Worm (Caenorhabditis elegans): ENCODE measurements around the gene T19H12.2.

DNA sequence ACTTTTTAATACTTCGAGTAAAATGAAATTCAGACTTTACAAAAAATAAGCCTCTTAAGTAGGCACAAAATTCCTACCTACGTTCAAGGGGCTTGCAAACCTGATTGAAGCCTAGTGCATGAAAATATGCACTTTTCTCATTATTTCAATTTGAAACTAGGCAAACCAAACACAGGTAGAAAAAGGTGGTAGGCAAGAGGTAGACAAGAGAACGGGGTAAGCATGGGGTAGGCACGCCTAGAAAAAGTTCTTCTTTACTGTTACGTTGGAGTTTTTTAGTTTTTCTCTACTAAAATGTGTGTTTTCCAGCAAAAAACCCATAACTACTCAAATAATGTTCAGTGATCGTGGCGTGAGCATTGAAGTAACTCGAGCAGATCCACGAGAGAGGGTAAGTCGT, 39.1 kb upstream of the T19H12.2 start, which contains the start of gene nex-4:
- TF ChIP-seq snpc-4 (tag; optimal IDR thresholded peaks at IDR 0.05) (no peak), elt-3 (tag; optimal IDR thresholded peaks at IDR 0.05) (no peak), nhr-28 (tag; optimal IDR thresholded peaks at IDR 0.05) (no peak), sem-2 (GFP tag; optimal IDR thresholded peaks at IDR 0.05) (no peak), ces-1 (GFP tag; optimal IDR thresholded peaks at IDR 0.05) (no peak), lsy-2 (tag; optimal IDR thresholded peaks at IDR 0.05) (no peak), drap-1 (GFP tag; optimal IDR thresholded peaks at IDR 0.05) (no peak), sptf-1 (tag; optimal IDR thresholded peaks at IDR 0.05) (no peak), elt-1 (tag; optimal IDR thresholded peaks at IDR 0.05; ENCODE audit: borderline replicate concordance, insufficient read depth) (no peak), lin-13 (tag; optimal IDR thresholded peaks at IDR 0.05) (no peak), blmp-1 (tag; optimal IDR thresholded peaks at IDR 0.05) (no peak), nhr-237 (tag; optimal IDR thresholded peaks at IDR 0.05) (no peak), ztf-11 (tag; optimal IDR thresholded peaks at IDR 0.05) (no peak), unc-62 (GFP tag; optimal IDR thresholded peaks at IDR 0.05) (no peak)
